Worm (Caenorhabditis elegans): Measurements from ENCODE around the gene fipr-9.

DNA sequence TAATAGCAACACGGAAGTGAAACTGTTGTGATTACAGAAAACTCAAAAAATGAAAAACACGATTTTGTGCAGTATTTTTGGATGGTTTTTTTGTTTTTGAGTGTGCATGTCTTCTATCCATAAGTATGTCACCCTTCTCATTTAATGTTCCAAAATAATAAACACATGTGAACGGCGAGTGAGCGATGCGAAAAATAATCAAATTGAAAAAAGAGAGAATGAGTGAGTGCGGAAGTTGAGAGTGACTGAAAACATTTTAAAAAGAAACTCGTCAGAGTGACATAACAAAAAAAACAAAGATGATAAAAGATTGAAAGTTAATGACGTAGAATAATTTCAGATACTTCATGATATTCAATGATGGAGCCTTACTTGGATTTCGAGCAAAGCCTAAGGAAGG is 28.1 kb downstream of the fipr-9 start:
- no peak for TF ChIP-seq ztf-23 (GFP tag; IDR thresholded peaks at IDR 0.05)
- TF ChIP-seq cog-1 (tag; optimal IDR thresholded peaks at IDR 0.05) = no peak
- no peak for TF ChIP-seq med-1 (GFP tag; optimal IDR thresholded peaks at IDR 0.05; ENCODE audit: insufficient read depth)
- TF ChIP-seq ztf-29 (GFP tag; IDR thresholded peaks at IDR 0.05) = no peak
- TF ChIP-seq flt-1 (GFP tag; IDR thresholded peaks at IDR 0.05) = no peak
- TF ChIP-seq T22C8.4 (GFP tag; IDR thresholded peaks at IDR 0.05) = no peak
- TF ChIP-seq ref-1 (GFP tag; conservative IDR thresholded peaks at IDR 0.05) = no peak

Data from whole organism, midembryonic.